Worm (Caenorhabditis elegans): ENCODE measurements around the gene EEED8.15.

Gene EEED8.15

DNA sequence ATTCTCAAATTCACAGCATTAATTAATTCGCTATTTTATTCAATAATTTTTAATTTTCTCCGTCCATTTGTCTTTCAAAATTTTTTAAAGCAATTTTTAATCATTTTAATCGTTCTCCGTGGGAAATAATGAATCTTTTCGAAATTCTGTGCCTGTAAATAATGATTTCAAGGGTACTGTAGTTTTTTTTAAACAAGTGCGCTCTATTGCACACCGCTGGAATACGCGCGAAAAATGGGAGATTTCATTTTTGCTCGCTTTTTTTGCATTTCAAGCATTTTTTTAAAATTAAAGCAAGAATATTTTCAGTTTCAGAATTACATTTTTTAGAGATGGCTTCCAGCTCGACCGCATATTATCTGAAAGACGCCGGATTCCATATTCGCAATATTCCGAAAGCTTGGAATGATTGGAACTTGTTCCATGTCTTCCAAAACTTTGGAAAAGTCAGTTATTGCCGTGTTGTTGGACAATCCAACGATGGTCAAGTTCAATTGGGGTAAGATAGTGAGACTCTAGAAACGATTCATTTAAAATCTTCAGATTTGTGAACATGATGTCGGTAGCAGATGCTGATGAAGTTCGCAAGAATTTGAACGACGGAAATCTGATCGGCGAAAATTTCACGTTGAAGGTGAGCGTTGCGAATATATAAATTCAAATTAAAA is 2.1 kb downstream of the EEED8.15 start, which contains the start of gene tofu-6:
Gene tofu-6, plus strand, starts transcription at position 302 of the 668 bp plus-strand sequence.
- TF ChIP-seq nhr-232 (tag; optimal IDR thresholded peaks at IDR 0.05) (no peak), pqm-1 (tag; optimal IDR thresholded peaks at IDR 0.05) (no peak), Y22D7AL.16 (tag; optimal IDR thresholded peaks at IDR 0.05) (no peak), ttx-3 (tag; optimal IDR thresholded peaks at IDR 0.05) (no peak), unc-42 (tag; optimal IDR thresholded peaks at IDR 0.05) (no peak), ceh-14 (tag; optimal IDR thresholded peaks at IDR 0.05) (no peak), elt-4 (tag; optimal IDR thresholded peaks at IDR 0.05) (no peak), ceh-22 (tag; optimal IDR thresholded peaks at IDR 0.05) (no peak), hlh-30 (tag; optimal IDR thresholded peaks at IDR 0.05; ENCODE audit: insufficient read depth) (no peak), syd-9 (tag; optimal IDR thresholded peaks at IDR 0.05) (no peak), elt-2 (tag; optimal IDR thresholded peaks at IDR 0.05) (no peak), ceh-2 (tag; optimal IDR thresholded peaks at IDR 0.05) (no peak), dve-1 (tag; optimal IDR thresholded peaks at IDR 0.05) (no peak), ceh-31 (tag; optimal IDR thresholded peaks at IDR 0.05) (no peak), pag-3 (tag; optimal IDR thresholded peaks at IDR 0.05; ENCODE audit: borderline replicate concordance) (no peak), ceh-45 (GFP tag; IDR thresholded peaks at IDR 0.05) (no peak)

DNA sequence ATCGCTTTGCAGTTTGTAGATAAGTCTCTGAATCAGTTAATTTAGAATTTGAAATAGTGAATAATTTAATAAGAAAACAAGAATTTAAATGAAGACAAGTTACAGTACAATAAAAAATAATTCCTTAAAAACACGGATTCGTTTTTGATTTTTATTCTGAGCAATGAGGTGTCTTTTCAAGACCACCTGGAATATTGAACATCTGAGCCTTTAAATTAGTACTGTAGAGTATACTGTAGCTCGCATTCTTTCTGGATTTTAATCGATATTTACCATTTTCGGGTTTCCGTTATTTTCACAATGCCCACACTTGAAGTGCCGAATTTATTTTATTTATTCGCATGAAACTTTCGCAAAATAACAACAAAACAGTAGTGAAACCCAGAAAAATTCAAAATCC is 4.8 kb downstream of the EEED8.15 start, which contains the start of gene F07F6.7:
Gene F07F6.7, minus strand, starts transcription at position 27 of the 400 bp plus-strand sequence.
- no peak for TF ChIP-seq hlh-13 (GFP tag; optimal IDR thresholded peaks at IDR 0.05)
- TF ChIP-seq ceh-6 (GFP tag; optimal IDR thresholded peaks at IDR 0.05) = no peak
- no peak for TF ChIP-seq Y22D7AL.16 (tag; optimal IDR thresholded peaks at IDR 0.05)
- TF ChIP-seq madf-2 (tag; optimal IDR thresholded peaks at IDR 0.05) = no peak
- no peak for TF ChIP-seq tbx-2 (tag; optimal IDR thresholded peaks at IDR 0.05)
- no peak for TF ChIP-seq dmd-4 (tag; optimal IDR thresholded peaks at IDR 0.05; ENCODE audit: borderline replicate concordance)
- TF ChIP-seq ceh-18 (tag; optimal IDR thresholded peaks at IDR 0.05) = no peak
- TF ChIP-seq dve-1 (tag; optimal IDR thresholded peaks at IDR 0.05) = no peak
- no peak for TF ChIP-seq ahr-1 (tag; optimal IDR thresholded peaks at IDR 0.05)
- no peak for TF ChIP-seq ceh-31 (tag; optimal IDR thresholded peaks at IDR 0.05)
- no peak for TF ChIP-seq pqm-1 (tag; optimal IDR thresholded peaks at IDR 0.05)
- TF ChIP-seq elt-4 (tag; optimal IDR thresholded peaks at IDR 0.05) = no peak
- TF ChIP-seq ama-1 (optimal IDR thresholded peaks at IDR 0.05) = no peak
- no peak for TF ChIP-seq nhr-11 (tag; optimal IDR thresholded peaks at IDR 0.05)
- TF ChIP-seq pha-4 (tag; optimal IDR thresholded peaks at IDR 0.05) = no peak

DNA sequence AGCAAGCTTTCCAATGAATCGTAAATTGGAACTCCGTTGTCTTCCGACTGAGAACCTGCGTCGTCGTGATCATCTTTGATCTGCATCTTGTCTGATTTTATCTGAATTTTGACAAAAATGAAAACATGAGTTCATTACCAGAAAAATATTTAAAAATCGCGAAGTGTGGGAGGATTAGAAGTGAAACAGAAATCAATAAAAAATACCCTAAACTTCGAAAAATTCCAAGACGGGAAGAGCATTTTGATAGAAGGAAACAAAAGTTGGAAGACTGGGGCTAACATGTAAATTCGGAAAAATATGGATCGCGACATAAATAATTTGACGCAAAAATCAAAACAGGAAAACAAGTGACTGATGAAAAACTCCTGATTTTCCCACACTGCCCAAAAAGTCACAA is 6.6 kb downstream of the EEED8.15 start, which contains the start of gene F07F6.8:
Gene F07F6.8, minus strand, starts transcription at position 101 of the 400 bp plus-strand sequence.
- no peak for TF ChIP-seq ceh-45 (GFP tag; IDR thresholded peaks at IDR 0.05)
- no peak for TF ChIP-seq C08G9.2 (tag; optimal IDR thresholded peaks at IDR 0.05)
- no peak for TF ChIP-seq K02D7.2 (tag; optimal IDR thresholded peaks at IDR 0.05)
- no peak for TF ChIP-seq pag-3 (tag; optimal IDR thresholded peaks at IDR 0.05; ENCODE audit: borderline replicate concordance)
- no peak for TF ChIP-seq pat-9 (tag; optimal IDR thresholded peaks at IDR 0.05)

DNA sequence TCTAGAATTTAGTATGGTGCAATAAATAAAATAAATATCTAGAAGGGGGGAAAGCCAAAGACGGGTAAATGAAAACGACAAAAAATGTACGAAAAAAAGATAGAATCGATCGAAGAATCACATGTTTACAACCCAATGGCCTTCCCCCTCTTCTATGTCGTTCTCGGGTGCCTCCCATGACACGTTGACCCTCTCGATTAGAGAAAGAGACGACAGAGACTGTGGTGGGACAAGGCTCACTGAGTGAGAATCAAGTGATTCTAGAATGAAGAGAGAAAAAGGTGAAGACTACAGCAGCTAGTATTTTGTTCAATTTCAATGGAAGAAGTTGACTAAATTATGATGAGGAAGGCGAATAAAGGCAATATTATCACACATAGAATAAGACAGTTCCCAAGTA is 7.0 kb downstream of the EEED8.15 start:
- TF ChIP-seq sox-2 (GFP tag; IDR thresholded peaks at IDR 0.05) (no peak), unc-55 (GFP tag; optimal IDR thresholded peaks at IDR 0.05) (peak; percentile 33), ceh-31 (tag; optimal IDR thresholded peaks at IDR 0.05) (peak; percentile 6), nhr-11 (tag; optimal IDR thresholded peaks at IDR 0.05) (no peak), tbx-2 (tag; optimal IDR thresholded peaks at IDR 0.05) (peak; percentile 43), ceh-14 (tag; optimal IDR thresholded peaks at IDR 0.05) (no peak), npax-4 (tag; optimal IDR thresholded peaks at IDR 0.05) (no peak), unc-86 (tag; optimal IDR thresholded peaks at IDR 0.05) (no peak), hlh-30 (tag; optimal IDR thresholded peaks at IDR 0.05; ENCODE audit: insufficient read depth) (peak; percentile 95), che-1 (tag; optimal IDR thresholded peaks at IDR 0.05) (no peak), hlh-8 (tag; optimal IDR thresholded peaks at IDR 0.05) (no peak), ceh-34 (tag; optimal IDR thresholded peaks at IDR 0.05) (no peak), ama-1 (optimal IDR thresholded peaks at IDR 0.05) (no peak), Y22D7AL.16 (tag; optimal IDR thresholded peaks at IDR 0.05) (no peak), pax-1 (tag; optimal IDR thresholded peaks at IDR 0.05) (no peak), nfya-1 (tag; optimal IDR thresholded peaks at IDR 0.05) (peak; percentile 61), lin-11 (tag; optimal IDR thresholded peaks at IDR 0.05) (no peak), pat-9 (tag; optimal IDR thresholded peaks at IDR 0.05) (no peak), fkh-6 (tag; optimal IDR thresholded peaks at IDR 0.05) (no peak), odd-2 (tag; optimal IDR thresholded peaks at IDR 0.05) (no peak), elt-2 (tag; optimal IDR thresholded peaks at IDR 0.05) (peak; percentile 74), eyg-1 (tag; optimal IDR thresholded peaks at IDR 0.05) (no peak), madf-2 (tag; optimal IDR thresholded peaks at IDR 0.05) (no peak), fax-1 (tag; optimal IDR thresholded peaks at IDR 0.05) (no peak), K09A11.1 (tag; optimal IDR thresholded peaks at IDR 0.05; ENCODE audit: insufficient read depth) (no peak), ref-2 (tag; optimal IDR thresholded peaks at IDR 0.05) (no peak), ceh-6 (GFP tag; optimal IDR thresholded peaks at IDR 0.05) (no peak)
